Worm (Caenorhabditis elegans) whole organism, L1 larva: ENCODE data around the gene fbxa-135.

Experiments
- ceh-8 ChIP-seq: fragments of 200-800 bp; sonication (Bioruptor generic); optimal IDR thresholded peaks from 2 replicates; lab custom pipeline; 2018; ENCODE audit warnings: mild to moderate bottlenecking, missing genetic modification characterization, moderate library complexity, missing compliant biosample characterization
- mdl-1 ChIP-seq, 2 experiments: fragments of 150-350 bp; optimal IDR thresholded peaks; 2 replicates each; lab custom pipeline; 2014 to 2017; ENCODE audit warnings: missing biosample characterization in 2 of 2, missing genetic modification characterization in 2 of 2, inconsistent platforms in 1 of 2
- nhr-20 ChIP-seq: sonication (generic microtip); optimal IDR thresholded peaks from 2 replicates; lab custom pipeline; 2016; ENCODE audit warnings: mild to moderate bottlenecking, missing genetic modification characterization, missing compliant biosample characterization
- sox-4 ChIP-seq: sonication (generic microtip); optimal IDR thresholded peaks from 2 replicates; lab custom pipeline; 2016; ENCODE audit warnings: missing genetic modification characterization, missing compliant biosample characterization
- ztf-11 ChIP-seq, 2 experiments: sonication (generic microtip); optimal IDR thresholded peaks; 2 replicates each; lab custom pipeline; 2016 to 2017; ENCODE audit warnings: missing genetic modification characterization in 2 of 2, missing biosample characterization in 1 of 2, missing compliant biosample characterization in 1 of 2

- no peak for TF ChIP-seq ceh-8 (GFP tag; lab: Kevin White, UChicago)
- no peak for TF ChIP-seq ztf-11 (tag; optimal IDR thresholded peaks at IDR 0.05; lab: Kevin White, UChicago)
- TF ChIP-seq mdl-1 (tag; optimal IDR thresholded peaks at IDR 0.05; lab: Kevin White, UChicago) = no peak
- TF ChIP-seq sox-4 (tag; lab: Kevin White, UChicago) = no peak
- no peak for TF ChIP-seq nhr-20 (tag; lab: Kevin White, UChicago)
Measured at ce11 chrV:15442384-15442783, 40.3 kb downstream of the fbxa-135 start.
